Fruit fly (Drosophila melanogaster) whole organism, embryonic: ENCODE measurements around the gene zye.
A peak's percentile ranks its signal among the peaks of the same experiment; 100 is the strongest.

Source experiments
- Blimp-1 ChIP-seq: fragments of 200-800 bp; sonication (Bioruptor generic); optimal IDR thresholded peaks from 3 replicates; lab custom pipeline; 2018; ENCODE audit warnings: missing biosample characterization, missing genetic modification characterization, mild to moderate bottlenecking, moderate library complexity, missing genetic modification reagents
- CG10543 ChIP-seq: fragments of 200-800 bp; sonication (Bioruptor generic); optimal IDR thresholded peaks from 3 replicates; lab custom pipeline; 2017; ENCODE audit warnings: missing biosample characterization, mild to moderate bottlenecking, missing genetic modification characterization, moderate library complexity
- CG14965 ChIP-seq: fragments of 200-800 bp; sonication (Bioruptor generic); optimal IDR thresholded peaks from 2 replicates; lab custom pipeline; 2016; ENCODE audit warnings: missing biosample characterization, missing genetic modification characterization, borderline replicate concordance
- CG17359 ChIP-seq: fragments of 200-800 bp; sonication (Bioruptor generic); optimal IDR thresholded peaks from 3 replicates; lab custom pipeline; 2018; ENCODE audit warnings: missing biosample characterization, mild to moderate bottlenecking, missing genetic modification characterization, moderate library complexity
- CG17829 ChIP-seq: fragments of 200-800 bp; optimal IDR thresholded peaks from 2 replicates; lab custom pipeline; 2019; ENCODE audit warnings: missing biosample characterization, mild to moderate bottlenecking, missing genetic modification characterization, moderate library complexity
- CG2120 ChIP-seq: fragments of 200-800 bp; sonication (Bioruptor generic); optimal IDR thresholded peaks from 3 replicates; lab custom pipeline; 2016; ENCODE audit warnings: missing biosample characterization, missing genetic modification characterization
- CG6791 ChIP-seq: fragments of 200-800 bp; sonication (Bioruptor generic); IDR thresholded peaks from 3 replicates; pipeline ENCODE4 v1.3.6; 2022; ENCODE audit warnings: missing biosample characterization, missing genetic modification characterization; ENCODE audit not compliant: partially characterized antibody
- CG8290 ChIP-seq, 3 experiments: fragments of 200-800 bp; sonication (Bioruptor generic); optimal IDR thresholded peaks; 2 replicates each; lab custom pipeline; 2016 to 2019; ENCODE audit warnings: missing biosample characterization in 3 of 3, missing genetic modification characterization in 3 of 3, mild to moderate bottlenecking in 2 of 3, moderate library complexity in 1 of 3
- MBD-R2 ChIP-seq: fragments of 200-800 bp; sonication (Bioruptor generic); IDR thresholded peaks from 2 replicates; pipeline ENCODE4 v1.3.6; 2022; ENCODE audit warnings: missing biosample characterization, missing genetic modification characterization
- Oaz ChIP-seq: fragments of 200-800 bp; sonication (Bioruptor generic); IDR thresholded peaks from 2 replicates; pipeline ENCODE4 v1.3.6; 2022; ENCODE audit warnings: missing biosample characterization, missing genetic modification characterization
- abd-A ChIP-seq: fragments of 200-800 bp; sonication (Bioruptor generic); optimal IDR thresholded peaks from 3 replicates; lab custom pipeline; 2019; ENCODE audit warnings: missing biosample characterization, mild to moderate bottlenecking, missing genetic modification characterization, moderate library complexity
- tap ChIP-seq: fragments of 200-800 bp; optimal IDR thresholded peaks from 3 replicates; lab custom pipeline; 2019; ENCODE audit warnings: missing biosample characterization, mild to moderate bottlenecking, missing genetic modification characterization, moderate library complexity
- vnd ChIP-seq: fragments of 200-800 bp; sonication (Bioruptor generic); IDR thresholded peaks from 3 replicates; pipeline ENCODE4 v1.3.6; 2022; ENCODE audit warnings: missing biosample characterization, missing genetic modification characterization; ENCODE audit not compliant: partially characterized antibody

DNA sequence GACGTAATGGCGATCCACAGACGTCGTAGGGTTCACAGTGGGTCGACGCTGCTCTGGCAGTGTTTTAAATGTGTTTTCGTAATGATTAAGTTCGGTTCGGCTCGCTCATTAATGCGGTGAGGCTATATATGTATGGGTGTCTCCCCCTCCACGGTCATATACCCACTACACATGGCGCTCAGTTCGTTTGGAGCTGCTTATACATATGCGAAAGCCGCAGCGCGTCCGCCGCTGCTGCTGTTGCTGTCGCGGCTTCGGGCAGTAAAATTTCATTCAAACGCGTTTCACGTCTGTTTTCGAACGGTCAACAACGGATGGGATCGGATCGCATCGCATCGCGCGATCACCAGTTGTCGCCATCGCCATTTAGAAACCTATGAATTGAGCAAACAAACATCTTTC, 27.4 kb upstream of the zye start:
- no peak for TF ChIP-seq tap (tag; lab: Kevin White, UChicago)
- no peak for TF ChIP-seq MBD-R2 (GFP tag; lab: Robert Waterston, UW)
- no peak for TF ChIP-seq CG6791 (GFP tag; lab: Robert Waterston, UW)
- TF ChIP-seq vnd, result no peak
- TF ChIP-seq CG17829 (tag; lab: Kevin White, UChicago), result no peak
- peak; percentile 75 for TF ChIP-seq abd-A (tag; lab: Kevin White, UChicago)
- no peak for TF ChIP-seq CG2120
- peak; percentile 77 for TF ChIP-seq CG10543 (GFP tag; lab: Kevin White, UChicago)
- no peak for TF ChIP-seq Blimp-1 (GFP tag; lab: Kevin White, UChicago)
- TF ChIP-seq CG8290 (GFP tag; optimal IDR thresholded peaks at IDR 0.05; lab: Kevin White, UChicago), result no peak
- TF ChIP-seq CG8290 (tag; optimal IDR thresholded peaks at IDR 0.05; lab: Kevin White, UChicago), result peak in 1 of 2 experiments; percentile 34
- no peak for TF ChIP-seq Oaz (GFP tag; lab: Robert Waterston, UW)
- TF ChIP-seq CG17359 (tag; lab: Kevin White, UChicago), result no peak
- TF ChIP-seq CG14965 (GFP tag; lab: Kevin White, UChicago), result no peak
